Fruit fly (Drosophila melanogaster) whole organism, wandering third instar larva: ENCODE results near the gene CG14422.

Source experiments
- Abd-B ChIP-seq: fragments of >200 bp; optimal IDR thresholded peaks from 2 replicates; lab custom pipeline; 2017; ENCODE audit warnings: missing biosample characterization, missing genetic modification characterization
- CG9705 ChIP-seq: fragments of 200-800 bp; sonication (Bioruptor generic); optimal IDR thresholded peaks from 2 replicates; lab custom pipeline; 2018; ENCODE audit warnings: missing biosample characterization, mild to moderate bottlenecking, missing genetic modification characterization
- Hr78 ChIP-seq: fragments of >200 bp; optimal IDR thresholded peaks from 2 replicates; lab custom pipeline; 2017; ENCODE audit warnings: missing biosample characterization, missing genetic modification characterization
- Hr83 ChIP-seq: fragments of 200-300 bp; sonication (Bioruptor generic); optimal IDR thresholded peaks from 2 replicates; lab custom pipeline; 2016; ENCODE audit warnings: missing biosample characterization, mild to moderate bottlenecking, missing genetic modification characterization, moderate library complexity; ENCODE audit not compliant: poor library complexity, severe bottlenecking
- OdsH ChIP-seq: fragments of 200-800 bp; sonication (Bioruptor generic); optimal IDR thresholded peaks from 2 replicates; lab custom pipeline; 2016; ENCODE audit warnings: missing biosample characterization, mild to moderate bottlenecking, missing genetic modification characterization
- dl ChIP-seq, 2 experiments: fragments of 175-275, 200-275 bp in 1 of 2; fragments of 200-275 bp in 1 of 2; sonication (Bioruptor generic); optimal IDR thresholded peaks; lab custom pipeline; 2018; ENCODE audit warnings: mild to moderate bottlenecking in 2 of 2, missing biosample characterization in 2 of 2, missing genetic modification characterization in 2 of 2, moderate library complexity in 2 of 2; ENCODE audit not compliant: partially characterized antibody in 2 of 2, insufficient read depth in 1 of 2
- ey ChIP-seq: fragments of 200-800 bp; sonication (Bioruptor generic); optimal IDR thresholded peaks from 2 replicates; lab custom pipeline; 2016; ENCODE audit warnings: missing biosample characterization, missing genetic modification characterization
- lola ChIP-seq: fragments of >200 bp; optimal IDR thresholded peaks from 2 replicates; lab custom pipeline; 2017; ENCODE audit warnings: missing biosample characterization, missing genetic modification characterization
- psq ChIP-seq: fragments of 200-800 bp; sonication (Bioruptor generic); optimal IDR thresholded peaks from 3 replicates; lab custom pipeline; 2017; ENCODE audit warnings: missing biosample characterization, mild to moderate bottlenecking, missing genetic modification characterization, moderate library complexity
- sage ChIP-seq: fragments of 200-800 bp; sonication (Bioruptor generic); optimal IDR thresholded peaks from 2 replicates; lab custom pipeline; 2016; ENCODE audit warnings: missing biosample characterization, mild to moderate bottlenecking, missing genetic modification characterization
- usp ChIP-seq: fragments of >200 bp; optimal IDR thresholded peaks from 2 replicates; lab custom pipeline; 2017; ENCODE audit warnings: missing biosample characterization, missing genetic modification characterization

- TF ChIP-seq dl (GFP tag; optimal IDR thresholded peaks at IDR 0.05; lab: Kevin White, UChicago; ENCODE audit: insufficient read depth in 1 of 2, partially characterized antibody in 2 of 2) (no peak), CG9705 (GFP tag; lab: Kevin White, UChicago) (no peak), lola (GFP tag; lab: Kevin White, UChicago) (no peak), usp (no peak), Hr78 (no peak), ey (GFP tag; lab: Kevin White, UChicago) (peak; percentile 57), Hr83 (GFP tag; lab: Kevin White, UChicago) (no peak), psq (peak; percentile 24), sage (GFP tag; lab: Kevin White, UChicago) (no peak), Abd-B (GFP tag; lab: Kevin White, UChicago) (no peak), OdsH (GFP tag; lab: Kevin White, UChicago) (peak; percentile 54)
Observed at dm6 chrX:2919742-2920141, 23.4 kb upstream of the CG14422 start, which contains the start of gene CG3588.
